Worm (Caenorhabditis elegans) whole organism, L1 larva: ENCODE measurements around the gene sap-49.

Experiments
- C04F5.9 ChIP-seq: sonication (generic microtip); optimal IDR thresholded peaks from 2 replicates; lab custom pipeline; 2016; ENCODE audit warnings: missing genetic modification characterization, missing compliant biosample characterization
- C34B4.2 ChIP-seq: sonication (generic microtip); optimal IDR thresholded peaks from 2 replicates; lab custom pipeline; 2017; ENCODE audit warnings: mild to moderate bottlenecking, missing genetic modification characterization, missing compliant biosample characterization
- blmp-1 ChIP-seq: fragments of 150-350 bp; optimal IDR thresholded peaks from 2 replicates; lab custom pipeline; 2014; ENCODE audit warnings: missing biosample characterization, missing genetic modification characterization
- ceh-63 ChIP-seq: fragments of 200-800 bp; sonication (Bioruptor generic); optimal IDR thresholded peaks from 2 replicates; lab custom pipeline; 2018; ENCODE audit warnings: mild to moderate bottlenecking, missing genetic modification characterization, missing compliant biosample characterization
- ceh-8 ChIP-seq: fragments of 200-800 bp; sonication (Bioruptor generic); optimal IDR thresholded peaks from 2 replicates; lab custom pipeline; 2018; ENCODE audit warnings: mild to moderate bottlenecking, missing genetic modification characterization, moderate library complexity, missing compliant biosample characterization
- ceh-82 ChIP-seq, 3 experiments: fragments of 150-350 bp in 1 of 3; sonication (generic microtip) in 2 of 3; optimal IDR thresholded peaks; 2 replicates each; lab custom pipeline; 2014 to 2017; ENCODE audit warnings: missing biosample characterization in 3 of 3, missing genetic modification characterization in 3 of 3
- ceh-88 ChIP-seq: fragments of 200-800 bp; sonication (Bioruptor generic); IDR thresholded peaks from 2 replicates; pipeline ENCODE4 v1.3.6; 2022; ENCODE audit warnings: missing genetic modification characterization, missing compliant biosample characterization
- ceh-90 ChIP-seq: sonication (generic microtip); optimal IDR thresholded peaks from 2 replicates; lab custom pipeline; 2016; ENCODE audit warnings: missing genetic modification characterization, missing compliant biosample characterization
- ces-1 ChIP-seq: fragments of 150-350 bp; optimal IDR thresholded peaks from 2 replicates; lab custom pipeline; 2014; ENCODE audit warnings: missing biosample characterization, missing genetic modification reagents, missing genetic modification characterization
- dpl-1 ChIP-seq, 3 experiments: fragments of 150-350 bp in 2 of 3; sonication (generic microtip) in 1 of 3; optimal IDR thresholded peaks; 2 replicates each; lab custom pipeline; 2014 to 2017; ENCODE audit warnings: missing biosample characterization in 3 of 3, missing genetic modification characterization in 3 of 3, missing genetic modification reagents in 3 of 3
- elt-3 ChIP-seq, 6 experiments: fragments of 150-350 bp in 1 of 6; sonication (generic microtip); optimal IDR thresholded peaks; 2 replicates each; lab custom pipeline; 2017 to 2018; ENCODE audit warnings: missing biosample characterization in 6 of 6, missing genetic modification characterization in 6 of 6, inconsistent platforms in 1 of 6
- ets-5 ChIP-seq: fragments of 200-800 bp; sonication (Bioruptor generic); IDR thresholded peaks from 2 replicates; pipeline ENCODE4 v1.3.6; 2022; ENCODE audit warnings: missing genetic modification characterization, missing compliant biosample characterization
- fkh-10 ChIP-seq: sonication (generic microtip); optimal IDR thresholded peaks from 2 replicates; lab custom pipeline; 2017; ENCODE audit warnings: missing biosample characterization, missing genetic modification reagents, missing genetic modification characterization
- fkh-8 ChIP-seq: sonication (generic microtip); optimal IDR thresholded peaks from 2 replicates; lab custom pipeline; 2016; ENCODE audit warnings: mild to moderate bottlenecking, missing genetic modification characterization, missing compliant biosample characterization
- hlh-17 ChIP-seq: fragments of 200-800 bp; sonication (Bioruptor generic); optimal IDR thresholded peaks from 2 replicates; lab custom pipeline; 2018; ENCODE audit warnings: missing genetic modification characterization, mild to moderate bottlenecking, missing compliant biosample characterization, moderate library complexity, borderline replicate concordance
- irx-1 ChIP-seq: sonication (generic microtip); optimal IDR thresholded peaks from 2 replicates; lab custom pipeline; 2016; ENCODE audit warnings: missing genetic modification characterization, missing compliant biosample characterization
- isw-1 ChIP-seq: fragments of 200-800 bp; sonication (Bioruptor generic); IDR thresholded peaks from 2 replicates; pipeline ENCODE4 v1.3.6; 2022; ENCODE audit warnings: missing genetic modification characterization, missing compliant biosample characterization
- lin-13 ChIP-seq: fragments of 150-350 bp; optimal IDR thresholded peaks from 2 replicates; lab custom pipeline; 2014; ENCODE audit warnings: missing biosample characterization, missing genetic modification reagents, missing genetic modification characterization
- lin-35 ChIP-seq, 2 experiments: fragments of 150-350 bp; optimal IDR thresholded peaks; 2 replicates each; lab custom pipeline; 2014; ENCODE audit warnings: missing biosample characterization in 2 of 2, missing genetic modification characterization in 2 of 2, missing genetic modification reagents in 2 of 2
- lin-39 ChIP-seq: fragments of 150-350 bp; optimal IDR thresholded peaks from 2 replicates; lab custom pipeline; 2014; ENCODE audit warnings: missing biosample characterization, missing genetic modification reagents, missing genetic modification characterization
- lir-3 ChIP-seq: sonication (generic microtip); optimal IDR thresholded peaks from 2 replicates; lab custom pipeline; 2016; ENCODE audit warnings: mild to moderate bottlenecking, missing genetic modification characterization, moderate library complexity, missing compliant biosample characterization; ENCODE audit not compliant: poor library complexity
- lsy-2 ChIP-seq, 2 experiments: fragments of 150-350 bp; optimal IDR thresholded peaks; 2 replicates each; lab custom pipeline; 2014; ENCODE audit warnings: missing biosample characterization in 2 of 2, missing genetic modification characterization in 2 of 2
- mab-9 ChIP-seq: fragments of 200-800 bp; sonication (Bioruptor generic); IDR thresholded peaks from 2 replicates; pipeline ENCODE4 v1.3.6; 2022; ENCODE audit warnings: missing genetic modification reagents, missing genetic modification characterization, missing compliant biosample characterization
- mdl-1 ChIP-seq, 2 experiments: fragments of 150-350 bp; optimal IDR thresholded peaks; 2 replicates each; lab custom pipeline; 2014 to 2017; ENCODE audit warnings: missing biosample characterization in 2 of 2, missing genetic modification characterization in 2 of 2, inconsistent platforms in 1 of 2
- mef-2 ChIP-seq: fragments of 150-350 bp; optimal IDR thresholded peaks from 2 replicates; lab custom pipeline; 2014; ENCODE audit warnings: missing biosample characterization, missing genetic modification characterization
- mep-1 ChIP-seq: fragments of 150-350 bp; optimal IDR thresholded peaks from 2 replicates; lab custom pipeline; 2014; ENCODE audit warnings: missing biosample characterization, missing genetic modification characterization
- nhr-12 ChIP-seq: sonication (generic microtip); optimal IDR thresholded peaks from 2 replicates; lab custom pipeline; 2017; ENCODE audit warnings: missing biosample characterization, missing genetic modification characterization
- nhr-19 ChIP-seq: fragments of 200-800 bp; sonication (Bioruptor generic); conservative IDR thresholded peaks from 2 replicates; pipeline ENCODE4 v1.3.6; 2022; ENCODE audit warnings: missing genetic modification characterization, missing compliant biosample characterization
- nhr-237 ChIP-seq: fragments of 150-350 bp; optimal IDR thresholded peaks from 2 replicates; lab custom pipeline; 2014; ENCODE audit warnings: missing biosample characterization, missing genetic modification characterization
- nhr-28 ChIP-seq: fragments of 150-350 bp; optimal IDR thresholded peaks from 2 replicates; lab custom pipeline; 2014; ENCODE audit warnings: missing biosample characterization, missing genetic modification characterization
- nhr-47 ChIP-seq: sonication (generic microtip); optimal IDR thresholded peaks from 2 replicates; lab custom pipeline; 2016; ENCODE audit warnings: mild to moderate bottlenecking, missing genetic modification characterization, moderate library complexity, missing compliant biosample characterization
- nhr-71 ChIP-seq: sonication (generic microtip); optimal IDR thresholded peaks from 2 replicates; lab custom pipeline; 2016; ENCODE audit warnings: mild to moderate bottlenecking, missing genetic modification characterization, moderate library complexity, missing compliant biosample characterization
- nhr-84 ChIP-seq: sonication (generic microtip); optimal IDR thresholded peaks from 2 replicates; lab custom pipeline; 2017; ENCODE audit warnings: missing biosample characterization, missing genetic modification characterization
- pqm-1 ChIP-seq: sonication (generic microtip); optimal IDR thresholded peaks from 3 replicates; lab custom pipeline; 2017; ENCODE audit warnings: missing biosample characterization, missing genetic modification characterization
- rnt-1 ChIP-seq: sonication (generic microtip); optimal IDR thresholded peaks from 2 replicates; lab custom pipeline; 2016; ENCODE audit warnings: mild to moderate bottlenecking, missing genetic modification characterization, moderate library complexity, missing compliant biosample characterization
- skn-1 ChIP-seq: fragments of 150-350 bp; optimal IDR thresholded peaks from 2 replicates; lab custom pipeline; 2014; ENCODE audit warnings: missing biosample characterization, missing genetic modification characterization
- snu-23 ChIP-seq: sonication (generic microtip); optimal IDR thresholded peaks from 2 replicates; lab custom pipeline; 2016; ENCODE audit warnings: missing genetic modification characterization, missing compliant biosample characterization
- sup-37 ChIP-seq: fragments of 200-800 bp; sonication (Bioruptor generic); optimal IDR thresholded peaks from 2 replicates; lab custom pipeline; 2018; ENCODE audit warnings: mild to moderate bottlenecking, missing genetic modification characterization, missing compliant biosample characterization
- unc-130 ChIP-seq: fragments of 150-350 bp; optimal IDR thresholded peaks from 2 replicates; lab custom pipeline; 2017; ENCODE audit warnings: missing biosample characterization, missing genetic modification characterization, inconsistent platforms
- unc-30 ChIP-seq: sonication (generic microtip); optimal IDR thresholded peaks from 2 replicates; lab custom pipeline; 2017; ENCODE audit warnings: missing biosample characterization, missing genetic modification characterization
- unc-62 ChIP-seq: fragments of 150-350 bp; optimal IDR thresholded peaks from 2 replicates; lab custom pipeline; 2014; ENCODE audit warnings: missing biosample characterization, missing genetic modification reagents, missing genetic modification characterization
- unc-98 ChIP-seq: fragments of 200-800 bp; sonication (Bioruptor generic); IDR thresholded peaks from 2 replicates; pipeline ENCODE4 v1.3.6; 2022; ENCODE audit warnings: missing genetic modification characterization, missing compliant biosample characterization
- vab-15 ChIP-seq: sonication (generic microtip); optimal IDR thresholded peaks from 2 replicates; lab custom pipeline; 2017; ENCODE audit warnings: missing genotype, mild to moderate bottlenecking, missing genetic modification characterization, missing compliant biosample characterization
- ztf-11 ChIP-seq, 2 experiments: sonication (generic microtip); optimal IDR thresholded peaks; 2 replicates each; lab custom pipeline; 2016 to 2017; ENCODE audit warnings: missing genetic modification characterization in 2 of 2, missing biosample characterization in 1 of 2, missing compliant biosample characterization in 1 of 2
- ztf-4 ChIP-seq: fragments of 150-350 bp; optimal IDR thresholded peaks from 2 replicates; lab custom pipeline; 2014; ENCODE audit warnings: missing biosample characterization, missing genetic modification characterization

The sap-49 gene

DNA sequence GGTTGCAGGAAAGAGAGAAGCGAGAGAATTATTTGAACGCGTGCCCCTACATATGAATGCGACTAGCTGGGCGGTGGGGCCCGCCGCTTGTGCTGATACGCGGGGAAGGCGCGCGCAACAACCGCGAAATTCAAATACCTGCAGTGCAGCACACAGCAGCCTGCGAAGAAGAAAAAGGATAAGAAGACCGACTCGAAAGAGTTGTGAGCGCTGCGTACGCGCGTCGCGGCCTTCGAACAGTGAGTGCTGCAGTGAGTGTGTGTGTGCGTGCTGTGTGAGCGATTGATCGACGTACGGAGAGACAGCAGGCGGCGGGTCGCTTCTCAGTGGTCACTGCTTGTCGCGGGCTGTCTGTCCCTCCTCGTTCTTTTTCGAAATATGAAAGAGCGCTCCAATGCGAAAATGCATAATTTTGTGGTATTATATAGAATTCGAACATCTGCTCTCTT lies 7.3 kb downstream of the sap-49 start (continued):
- TF ChIP-seq nhr-19: peak; percentile 43
- TF ChIP-seq fkh-8 (tag; lab: Kevin White, UChicago): peak; percentile 91
- peak; percentile 40 for TF ChIP-seq irx-1 (tag; lab: Kevin White, UChicago)
- peak; percentile 58 to 83 for TF ChIP-seq lsy-2 (tag; optimal IDR thresholded peaks at IDR 0.05; lab: Kevin White, UChicago)
- peak in 2 of 3 experiments; percentile 49 to 76 for TF ChIP-seq ceh-82 (tag; optimal IDR thresholded peaks at IDR 0.05; lab: Kevin White, UChicago)
- TF ChIP-seq nhr-237 (tag; lab: Kevin White, UChicago): no peak
- peak; percentile 38 for TF ChIP-seq fkh-10 (GFP tag; lab: Kevin White, UChicago)
- TF ChIP-seq mdl-1 (tag; optimal IDR thresholded peaks at IDR 0.05; lab: Kevin White, UChicago): peak in 1 of 2 experiments; percentile 72
- TF ChIP-seq dpl-1 (GFP tag; optimal IDR thresholded peaks at IDR 0.05; lab: Kevin White, UChicago): peak; percentile 41 to 65 (median 41)
- no peak for TF ChIP-seq nhr-84 (tag; lab: Kevin White, UChicago)
- no peak for TF ChIP-seq ceh-63 (GFP tag; lab: Kevin White, UChicago)
- TF ChIP-seq lin-35 (GFP tag; optimal IDR thresholded peaks at IDR 0.05; lab: Kevin White, UChicago): peak; percentile 65 to 73
- TF ChIP-seq mep-1 (tag; lab: Kevin White, UChicago): peak; percentile 16
- no peak for TF ChIP-seq C34B4.2
- TF ChIP-seq hlh-17: no peak
- TF ChIP-seq ztf-4 (tag; lab: Kevin White, UChicago): no peak
- peak; percentile 82 for TF ChIP-seq snu-23 (GFP tag; lab: Kevin White, UChicago)
- TF ChIP-seq rnt-1 (tag; lab: Kevin White, UChicago): peak; percentile 50
- TF ChIP-seq vab-15 (tag; lab: Kevin White, UChicago): peak; percentile 32
- peak; percentile 48 for TF ChIP-seq isw-1 (GFP tag; lab: Robert Waterston, UW)
- no peak for TF ChIP-seq ceh-90 (tag; lab: Kevin White, UChicago)
- peak; percentile 4 for TF ChIP-seq blmp-1 (tag; lab: Kevin White, UChicago)
- peak; percentile 79 for TF ChIP-seq ceh-8 (GFP tag; lab: Kevin White, UChicago)
- TF ChIP-seq mef-2 (tag; lab: Kevin White, UChicago): peak; percentile 46
- TF ChIP-seq lin-39: no peak
- TF ChIP-seq elt-3 (tag; optimal IDR thresholded peaks at IDR 0.05; lab: Kevin White, UChicago): peak in 2 of 6 experiments; percentile 16 to 29
- no peak for TF ChIP-seq ces-1 (GFP tag; lab: Kevin White, UChicago)
- TF ChIP-seq ceh-88: 0 out of 2 replicates have a peak, but pooled peaks have one; percentile 47
- TF ChIP-seq nhr-12: no peak
- TF ChIP-seq unc-98 (GFP tag; lab: Robert Waterston, UW): no peak
- peak; percentile 48; the same call in 1 of the 2 replicates for TF ChIP-seq mab-9
- TF ChIP-seq C04F5.9 (tag; lab: Kevin White, UChicago): no peak
- no peak for TF ChIP-seq pqm-1 (tag; lab: Kevin White, UChicago)
- TF ChIP-seq ets-5 (GFP tag; lab: Robert Waterston, UW): no peak
- TF ChIP-seq lin-13: peak; percentile 71
- TF ChIP-seq nhr-47 (tag; lab: Kevin White, UChicago): peak; percentile 76
- no peak for TF ChIP-seq unc-30 (tag; lab: Kevin White, UChicago)
- peak; percentile 79 for TF ChIP-seq nhr-71 (tag; lab: Kevin White, UChicago)
- TF ChIP-seq skn-1 (tag; lab: Kevin White, UChicago): peak; percentile 63
- TF ChIP-seq lir-3 (tag; lab: Kevin White, UChicago): peak; percentile 99
- no peak for TF ChIP-seq unc-130
- TF ChIP-seq unc-62: no peak
- no peak for TF ChIP-seq nhr-28 (tag; lab: Kevin White, UChicago)
- no peak for TF ChIP-seq sup-37 (GFP tag; lab: Kevin White, UChicago)
- peak in 1 of 2 experiments; percentile 51 for TF ChIP-seq ztf-11 (tag; optimal IDR thresholded peaks at IDR 0.05; lab: Kevin White, UChicago)
- TF ChIP-seq, all 84 proteins: peak for 47
